Fruit fly (Drosophila melanogaster): ENCODE measurements around the gene Rchy1.

- TF ChIP-seq cyc (GFP tag; optimal IDR thresholded peaks at IDR 0.05) (peak; percentile 73), CG15336 (GFP tag; IDR thresholded peaks at IDR 0.05) (peak; percentile 45; the same call in 1 of the 2 replicates), CG8119 (GFP tag; IDR thresholded peaks at IDR 0.05) (no peak), fd85E (GFP tag; optimal IDR thresholded peaks at IDR 0.05) (no peak), Sox14 (GFP tag; optimal IDR thresholded peaks at IDR 0.05) (peak; percentile 55), salr (GFP tag; optimal IDR thresholded peaks at IDR 0.05) (no peak), OdsH (GFP tag; optimal IDR thresholded peaks at IDR 0.05) (peak; percentile 66), CG6854 (GFP tag; optimal IDR thresholded peaks at IDR 0.05) (no peak), CG7368 (GFP tag; optimal IDR thresholded peaks at IDR 0.05) (no peak), Gug (GFP tag; IDR thresholded peaks at IDR 0.05) (peak; percentile 32; the same call in 1 of the 2 replicates), dac (GFP tag; optimal IDR thresholded peaks at IDR 0.05) (peak; percentile 10), Smox (GFP tag; optimal IDR thresholded peaks at IDR 0.05) (peak; percentile 38), CG34406 (GFP tag; optimal IDR thresholded peaks at IDR 0.05) (peak; percentile 29), Lpt (GFP tag; optimal IDR thresholded peaks at IDR 0.05) (no peak)
These were observed 9.4 kb downstream of the Rchy1 start, which contains the start of gene frj for dm6 chr2L:6455955-6456599.

Data from whole organism, prepupa.